Worm (Caenorhabditis elegans) whole organism, L2 larva: ENCODE data around the gene F58B4.5.

Experiments used
- R02D3.7 ChIP-seq: fragments of 150-350 bp; optimal IDR thresholded peaks from 2 replicates; lab custom pipeline; 2014; ENCODE audit warnings: missing biosample characterization, missing genetic modification characterization
- ama-1 ChIP-seq: fragments of 150-350 bp; optimal IDR thresholded peaks from 2 replicates; lab custom pipeline; 2018; ENCODE audit warnings: inconsistent platforms
- nhr-12 ChIP-seq: fragments of 150-350 bp; optimal IDR thresholded peaks from 2 replicates; lab custom pipeline; 2014; ENCODE audit warnings: missing biosample characterization, missing genetic modification characterization
- unc-39 ChIP-seq: fragments of 150-350 bp; optimal IDR thresholded peaks from 2 replicates; lab custom pipeline; 2014; ENCODE audit warnings: missing biosample characterization, missing genetic modification characterization
- zag-1 ChIP-seq: fragments of 150-350 bp; optimal IDR thresholded peaks from 2 replicates; lab custom pipeline; 2014; ENCODE audit warnings: missing biosample characterization, missing genetic modification characterization

F58B4.5 gene

DNA sequence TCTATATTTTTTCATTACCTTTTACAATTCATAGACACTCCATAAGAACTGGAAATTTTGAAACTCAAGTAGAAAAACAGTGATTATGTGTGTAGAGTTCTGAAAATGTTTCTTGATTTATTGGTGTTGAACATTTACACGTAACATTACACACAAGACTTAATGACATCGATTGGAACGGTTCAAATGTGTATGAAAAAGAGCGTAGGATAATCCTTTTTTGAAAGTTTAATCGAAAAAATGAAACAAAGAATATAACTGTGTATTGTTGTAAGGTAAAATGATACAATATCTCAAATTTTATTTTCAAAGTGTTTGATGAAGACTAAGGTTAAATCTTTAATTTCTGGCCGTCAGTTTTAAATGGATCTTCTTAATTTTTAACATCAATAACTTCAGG is 48.6 kb downstream of the F58B4.5 start, which contains the start of gene fig-1:
Gene fig-1 (minus strand): TSS at position 101 of the 400 bp plus-strand sequence.
- TF ChIP-seq nhr-12 (tag; lab: Kevin White, UChicago) (no peak), unc-39 (tag; lab: Kevin White, UChicago) (no peak), R02D3.7 (tag; lab: Kevin White, UChicago) (no peak), zag-1 (tag; lab: Kevin White, UChicago) (no peak), ama-1 (lab: Kevin White, UChicago) (no peak)
